Worm (Caenorhabditis elegans): Measurements from ENCODE around the gene sft-1.

The sft-1 gene

DNA sequence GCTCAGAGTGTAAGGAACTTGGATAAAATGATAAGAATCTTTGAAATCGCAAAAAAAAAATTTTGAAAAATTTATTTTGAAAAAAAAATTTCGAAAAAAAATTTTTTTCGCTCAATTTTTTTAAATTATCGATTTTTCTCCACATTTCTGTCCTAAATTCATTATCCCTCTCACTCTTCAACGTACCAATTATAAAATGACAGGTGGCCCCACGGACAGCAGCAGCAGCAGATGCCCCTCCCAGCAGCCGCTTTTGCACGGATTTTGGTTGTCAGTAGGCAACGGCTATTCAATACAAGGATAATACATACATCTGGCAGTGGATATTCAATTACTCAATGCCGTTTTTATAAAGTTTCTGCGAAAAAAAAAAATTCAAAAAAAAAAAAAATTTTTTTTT lies at the start of gene sft-1:
sft-1 (plus strand) TSS at position 201 of the 400 bp plus-strand sequence.
- TF ChIP-seq lsy-2 (tag; optimal IDR thresholded peaks at IDR 0.05) (no peak), sma-3 (GFP tag; optimal IDR thresholded peaks at IDR 0.05) (no peak), unc-62 (GFP tag; optimal IDR thresholded peaks at IDR 0.05) (no peak), elt-1 (tag; optimal IDR thresholded peaks at IDR 0.05) (no peak), mab-5 (tag; optimal IDR thresholded peaks at IDR 0.05) (no peak), C34F6.9 (tag; optimal IDR thresholded peaks at IDR 0.05) (no peak), nhr-23 (tag; optimal IDR thresholded peaks at IDR 0.05) (no peak)

DNA sequence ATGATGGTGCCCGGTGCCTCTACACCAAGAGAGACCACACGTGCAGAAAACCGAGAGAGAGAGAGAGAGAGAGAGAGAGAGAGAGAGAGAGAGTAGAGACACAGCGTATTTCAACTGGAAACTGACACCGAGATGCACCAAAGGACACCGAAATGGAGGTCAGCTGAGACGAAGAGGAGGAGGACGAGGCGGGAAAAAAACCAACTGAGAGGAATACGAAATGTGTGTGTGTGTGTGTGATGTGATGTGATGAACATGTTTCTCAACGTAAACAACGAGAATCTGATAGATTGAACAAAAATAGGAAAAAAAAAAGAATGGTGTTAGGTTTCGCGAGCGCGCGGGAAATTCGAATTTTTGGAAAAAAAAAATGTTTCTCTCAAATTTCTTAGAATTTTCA lies 49.1 kb upstream of the sft-1 start:
- TF ChIP-seq peb-1 (tag; optimal IDR thresholded peaks at IDR 0.05) (no peak), ztf-11 (tag; optimal IDR thresholded peaks at IDR 0.05) (no peak), nhr-12 (tag; optimal IDR thresholded peaks at IDR 0.05) (no peak), ceh-16 (tag; optimal IDR thresholded peaks at IDR 0.05) (no peak), lsy-2 (tag; optimal IDR thresholded peaks at IDR 0.05) (peak in 1 of 2 experiments; percentile 72), nhr-25 (tag; optimal IDR thresholded peaks at IDR 0.05) (peak; percentile 43), nhr-129 (tag; optimal IDR thresholded peaks at IDR 0.05) (peak; percentile 94), nhr-23 (tag; optimal IDR thresholded peaks at IDR 0.05) (no peak), Y55F3AM.14 (GFP tag; optimal IDR thresholded peaks at IDR 0.05) (peak; percentile 54), nhr-11 (tag; optimal IDR thresholded peaks at IDR 0.05) (no peak), crh-2 (tag; optimal IDR thresholded peaks at IDR 0.05) (peak; percentile 62), ceh-82 (tag; optimal IDR thresholded peaks at IDR 0.05) (no peak), ztf-1 (GFP tag; conservative IDR thresholded peaks at IDR 0.05) (no peak), dmd-4 (tag; optimal IDR thresholded peaks at IDR 0.05) (no peak), fos-1 (tag; optimal IDR thresholded peaks at IDR 0.05) (peak; percentile 29), mdl-1 (tag; optimal IDR thresholded peaks at IDR 0.05) (peak; percentile 22 to 81), egl-27 (tag; optimal IDR thresholded peaks at IDR 0.05) (peak; percentile 13), C34F6.9 (tag; optimal IDR thresholded peaks at IDR 0.05) (peak; percentile 75), ZK546.5 (tag; optimal IDR thresholded peaks at IDR 0.05) (no peak), aly-2 (tag; optimal IDR thresholded peaks at IDR 0.05) (no peak), nhr-77 (tag; optimal IDR thresholded peaks at IDR 0.05) (no peak), mbf-1 (tag; optimal IDR thresholded peaks at IDR 0.05) (no peak), nhr-6 (tag; optimal IDR thresholded peaks at IDR 0.05) (no peak), unc-55 (GFP tag; optimal IDR thresholded peaks at IDR 0.05) (peak; percentile 47), unc-62 (GFP tag; optimal IDR thresholded peaks at IDR 0.05) (no peak), lin-39 (tag; optimal IDR thresholded peaks at IDR 0.05) (no peak), elt-3 (tag; optimal IDR thresholded peaks at IDR 0.05) (no peak), nhr-10 (tag; optimal IDR thresholded peaks at IDR 0.05) (no peak), ama-1 (optimal IDR thresholded peaks at IDR 0.05) (no peak), sma-9 (GFP tag; optimal IDR thresholded peaks at IDR 0.05) (peak; percentile 63), sma-9 (tag; optimal IDR thresholded peaks at IDR 0.05) (no peak), blmp-1 (tag; optimal IDR thresholded peaks at IDR 0.05; ENCODE audit: insufficient read depth) (no peak), unc-39 (tag; optimal IDR thresholded peaks at IDR 0.05) (no peak), gmeb-1 (tag; optimal IDR thresholded peaks at IDR 0.05) (peak; percentile 56), lin-13 (GFP tag; optimal IDR thresholded peaks at IDR 0.05) (peak; percentile 5), alr-1 (tag; optimal IDR thresholded peaks at IDR 0.05) (no peak), R02D3.7 (tag; optimal IDR thresholded peaks at IDR 0.05) (no peak), nhr-21 (tag; optimal IDR thresholded peaks at IDR 0.05) (no peak), snpc-4 (tag; optimal IDR thresholded peaks at IDR 0.05) (no peak), skn-1 (tag; optimal IDR thresholded peaks at IDR 0.05) (no peak), ztf-4 (tag; optimal IDR thresholded peaks at IDR 0.05) (peak; percentile 33), lin-11 (tag; optimal IDR thresholded peaks at IDR 0.05) (no peak), nhr-237 (tag; optimal IDR thresholded peaks at IDR 0.05) (no peak), F13H6.1 (tag; optimal IDR thresholded peaks at IDR 0.05) (peak; percentile 69), sma-3 (GFP tag; optimal IDR thresholded peaks at IDR 0.05) (no peak), elt-1 (tag; optimal IDR thresholded peaks at IDR 0.05) (no peak), sem-4 (tag; optimal IDR thresholded peaks at IDR 0.05) (peak; percentile 65), mab-5 (tag; optimal IDR thresholded peaks at IDR 0.05) (peak; percentile 20), zag-1 (tag; optimal IDR thresholded peaks at IDR 0.05) (no peak)
